Worm (Caenorhabditis elegans): ENCODE measurements around the gene mfsd-6.

mfsd-6 gene

DNA sequence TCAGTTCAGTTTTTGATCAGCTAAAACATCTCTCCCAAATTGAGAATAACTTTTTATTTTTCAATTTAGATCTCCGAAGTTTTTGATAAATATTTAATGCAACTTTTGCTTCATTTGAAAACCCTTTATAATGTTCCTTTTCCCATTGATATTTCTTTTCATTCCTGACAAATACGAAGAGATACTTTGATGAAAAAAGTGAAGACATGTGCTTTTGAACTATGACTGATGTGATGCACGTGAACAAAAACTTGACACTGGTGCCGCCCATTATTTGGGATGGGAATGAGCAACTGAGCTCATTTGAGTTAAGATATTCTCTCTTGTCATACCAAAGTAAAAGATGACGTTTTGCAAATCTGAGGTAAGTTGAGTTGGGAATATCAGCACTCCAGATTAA lies 37.0 kb upstream of the mfsd-6 start, which contains the start of gene T04A6.1:
T04A6.1 (plus strand) TSS at position 301 of the 400 bp plus-strand sequence.
- TF ChIP-seq K09A11.1 (tag; optimal IDR thresholded peaks at IDR 0.05; ENCODE audit: insufficient read depth) = no peak
- TF ChIP-seq pag-3 (tag; optimal IDR thresholded peaks at IDR 0.05; ENCODE audit: borderline replicate concordance) = no peak
- no peak for TF ChIP-seq pat-9 (tag; optimal IDR thresholded peaks at IDR 0.05)
- TF ChIP-seq ceh-48 (tag; optimal IDR thresholded peaks at IDR 0.05) = no peak
- no peak for TF ChIP-seq hlh-6 (tag; optimal IDR thresholded peaks at IDR 0.05)
- no peak for TF ChIP-seq ets-4 (tag; optimal IDR thresholded peaks at IDR 0.05)
- no peak for TF ChIP-seq ceh-6 (GFP tag; optimal IDR thresholded peaks at IDR 0.05)
- TF ChIP-seq mec-3 (tag; optimal IDR thresholded peaks at IDR 0.05; ENCODE audit: borderline replicate concordance) = no peak
- no peak for TF ChIP-seq T23F11.4 (GFP tag; optimal IDR thresholded peaks at IDR 0.05)
- no peak for TF ChIP-seq syd-9 (tag; optimal IDR thresholded peaks at IDR 0.05)
- TF ChIP-seq ceh-34 (tag; optimal IDR thresholded peaks at IDR 0.05) = no peak
- TF ChIP-seq hlh-15 (tag; optimal IDR thresholded peaks at IDR 0.05) = no peak
- no peak for TF ChIP-seq C38D4.7 (GFP tag; optimal IDR thresholded peaks at IDR 0.05)
- TF ChIP-seq ceh-22 (tag; optimal IDR thresholded peaks at IDR 0.05) = no peak
- TF ChIP-seq madf-2 (tag; optimal IDR thresholded peaks at IDR 0.05) = no peak
- no peak for TF ChIP-seq ceh-24 (tag; optimal IDR thresholded peaks at IDR 0.05)
- no peak for TF ChIP-seq nhr-11 (tag; optimal IDR thresholded peaks at IDR 0.05)

DNA sequence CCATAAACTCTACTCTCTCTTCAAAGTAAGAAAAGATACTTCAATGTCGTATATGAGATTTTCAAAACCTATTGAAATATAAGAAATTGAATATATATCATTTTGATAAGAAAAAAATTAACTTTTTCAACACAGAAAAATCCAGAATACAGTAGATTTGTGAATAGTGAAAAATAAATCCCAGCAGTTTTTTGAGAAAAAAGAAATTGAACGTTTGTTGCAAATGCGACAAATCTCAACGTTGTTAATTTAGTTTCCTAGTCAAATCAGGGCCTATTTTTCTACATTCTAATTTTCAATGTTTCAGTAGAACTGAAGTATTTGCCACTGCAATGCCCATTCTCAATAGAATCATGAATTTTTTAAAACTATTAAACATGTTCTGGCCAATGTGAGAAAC lies 35.3 kb upstream of the mfsd-6 start, which contains the start of gene T04A6.2:
T04A6.2 (plus strand) TSS at position 301 of the 400 bp plus-strand sequence.
- no peak for TF ChIP-seq hlh-15 (tag; optimal IDR thresholded peaks at IDR 0.05)
- no peak for TF ChIP-seq elt-2 (tag; optimal IDR thresholded peaks at IDR 0.05)
- no peak for TF ChIP-seq ttx-3 (tag; optimal IDR thresholded peaks at IDR 0.05)
- no peak for TF ChIP-seq ceh-34 (tag; optimal IDR thresholded peaks at IDR 0.05)
- no peak for TF ChIP-seq pros-1 (tag; optimal IDR thresholded peaks at IDR 0.05)
- TF ChIP-seq sox-4 (tag; optimal IDR thresholded peaks at IDR 0.05) = no peak
- TF ChIP-seq tbx-2 (tag; optimal IDR thresholded peaks at IDR 0.05) = no peak
- TF ChIP-seq che-1 (tag; optimal IDR thresholded peaks at IDR 0.05) = no peak
- TF ChIP-seq ceh-6 (GFP tag; optimal IDR thresholded peaks at IDR 0.05) = no peak
- TF ChIP-seq hlh-13 (GFP tag; optimal IDR thresholded peaks at IDR 0.05) = no peak
- TF ChIP-seq eyg-1 (tag; optimal IDR thresholded peaks at IDR 0.05) = no peak
- TF ChIP-seq ceh-18 (tag; optimal IDR thresholded peaks at IDR 0.05) = no peak
- no peak for TF ChIP-seq C08G9.2 (tag; optimal IDR thresholded peaks at IDR 0.05)

DNA sequence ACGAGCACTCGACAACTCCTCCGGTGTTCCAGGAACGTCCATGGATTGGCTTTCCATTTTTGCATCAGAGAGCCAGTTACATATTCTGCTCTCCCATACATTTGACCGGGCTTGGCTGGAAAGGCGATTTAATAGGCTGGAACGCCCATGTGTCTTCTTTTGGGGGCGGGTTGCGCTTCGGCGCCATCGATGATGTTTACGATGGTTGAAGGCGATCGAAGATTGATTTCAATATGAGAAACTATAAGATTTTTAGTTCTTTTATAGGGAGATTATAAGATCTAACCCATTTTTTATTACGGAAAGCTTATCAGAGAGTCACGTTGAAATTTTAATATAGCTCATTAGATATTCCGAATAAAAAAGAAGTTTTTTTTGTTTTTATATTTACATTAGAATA lies 30.0 kb upstream of the mfsd-6 start, which contains the start of gene nsph-4.3:
nsph-4.3 (minus strand) TSS at position 101 of the 400 bp plus-strand sequence.
- TF ChIP-seq dmd-4 (tag; optimal IDR thresholded peaks at IDR 0.05; ENCODE audit: borderline replicate concordance) = no peak
- no peak for TF ChIP-seq C08G9.2 (tag; optimal IDR thresholded peaks at IDR 0.05)
- TF ChIP-seq sox-2 (GFP tag; IDR thresholded peaks at IDR 0.05) = no peak
- TF ChIP-seq unc-55 (GFP tag; optimal IDR thresholded peaks at IDR 0.05) = no peak
- TF ChIP-seq hlh-13 (GFP tag; optimal IDR thresholded peaks at IDR 0.05) = no peak
- TF ChIP-seq dve-1 (tag; optimal IDR thresholded peaks at IDR 0.05) = no peak
- TF ChIP-seq nfya-1 (tag; optimal IDR thresholded peaks at IDR 0.05) = no peak
- TF ChIP-seq unc-86 (tag; optimal IDR thresholded peaks at IDR 0.05) = no peak

DNA sequence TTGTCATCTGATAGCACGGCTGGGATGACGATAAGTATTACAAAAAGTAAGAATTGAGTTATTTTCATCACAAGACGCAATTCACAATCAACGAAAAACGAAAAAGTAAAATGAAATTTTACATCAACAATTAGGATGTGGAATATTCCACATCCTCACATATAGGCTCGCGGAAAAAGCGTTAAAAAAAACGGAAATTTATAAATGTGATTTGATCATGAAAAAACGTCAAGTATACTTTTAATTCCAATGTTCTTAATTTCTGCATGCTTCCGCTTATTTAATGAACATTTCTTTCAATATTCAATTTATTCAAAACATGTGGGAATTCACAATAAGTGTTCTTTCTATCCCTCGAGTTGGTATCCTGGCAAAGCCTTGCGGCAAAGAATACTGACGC lies 29.0 kb upstream of the mfsd-6 start, which contains the start of gene T04A6.3:
T04A6.3 (minus strand) TSS at position 101 of the 400 bp plus-strand sequence.
- no peak for TF ChIP-seq ztf-16 (tag; optimal IDR thresholded peaks at IDR 0.05)
- no peak for TF ChIP-seq odd-2 (tag; optimal IDR thresholded peaks at IDR 0.05)
- TF ChIP-seq ceh-19 (GFP tag; optimal IDR thresholded peaks at IDR 0.05) = no peak
- no peak for TF ChIP-seq pag-3 (tag; optimal IDR thresholded peaks at IDR 0.05; ENCODE audit: borderline replicate concordance)
- TF ChIP-seq che-1 (tag; optimal IDR thresholded peaks at IDR 0.05) = no peak
- TF ChIP-seq zip-5 (tag; optimal IDR thresholded peaks at IDR 0.05) = no peak
- no peak for TF ChIP-seq ceh-9 (tag; optimal IDR thresholded peaks at IDR 0.05)
- TF ChIP-seq rnt-1 (tag; optimal IDR thresholded peaks at IDR 0.05) = no peak
- no peak for TF ChIP-seq pros-1 (tag; optimal IDR thresholded peaks at IDR 0.05)
- TF ChIP-seq sdc-2 (tag; optimal IDR thresholded peaks at IDR 0.05) = no peak

Measured in whole organism, late embryonic.